Fruit fly (Drosophila melanogaster) Kc167 (cell line): ENCODE data around the gene Nedd4.

Experiments
- h ChIP-seq: fragments of >200 bp; optimal IDR thresholded peaks from 3 replicates; lab custom pipeline; 2018; ENCODE audit warnings: missing external identifiers
- psq ChIP-seq: fragments of >200 bp; optimal IDR thresholded peaks from 2 replicates; lab custom pipeline; 2017; ENCODE audit warnings: missing external identifiers
- ttk ChIP-seq: sonication (Bioruptor generic); optimal IDR thresholded peaks from 2 replicates; lab custom pipeline; 2017; ENCODE audit warnings: missing external identifiers

dm6 chr3L:17513492-17513891 is 16.4 kb upstream of the Nedd4 start:
- TF ChIP-seq h (lab: Kevin White, UChicago) = no peak
- no peak for TF ChIP-seq ttk (lab: Kevin White, UChicago)
- no peak for TF ChIP-seq psq (lab: Kevin White, UChicago)
